Fruit fly (Drosophila melanogaster) whole organism, pupa: ENCODE measurements around the gene Srp68.

Source experiments
- CG10348 ChIP-seq: fragments of 200-800 bp; sonication (Bioruptor generic); IDR thresholded peaks from 2 replicates; pipeline ENCODE4 v1.3.6; 2022; ENCODE audit warnings: missing biosample characterization, missing genetic modification characterization
- CG12605 ChIP-seq: fragments of 200-800 bp; sonication (Bioruptor generic); IDR thresholded peaks from 2 replicates; pipeline ENCODE4 v1.3.6; 2022; ENCODE audit warnings: missing biosample characterization, missing genetic modification characterization
- CG13204 ChIP-seq: fragments of 200-800 bp; sonication (Bioruptor generic); optimal IDR thresholded peaks from 2 replicates; lab custom pipeline; 2018; ENCODE audit warnings: missing biosample characterization, mild to moderate bottlenecking, missing genetic modification characterization, moderate library complexity
- CG14655 ChIP-seq: fragments of 200-800 bp; sonication (Bioruptor generic); optimal IDR thresholded peaks from 3 replicates; lab custom pipeline; 2017; ENCODE audit warnings: mild to moderate bottlenecking, missing biosample characterization, missing genetic modification reagents, missing genetic modification characterization
- CG15710 ChIP-seq: fragments of 200-800 bp; sonication (Bioruptor generic); optimal IDR thresholded peaks from 2 replicates; lab custom pipeline; 2018; ENCODE audit warnings: missing biosample characterization, mild to moderate bottlenecking, missing genetic modification characterization, moderate library complexity
- CG17806 ChIP-seq: fragments of 200-800 bp; sonication (Bioruptor generic); optimal IDR thresholded peaks from 2 replicates; lab custom pipeline; 2018; ENCODE audit warnings: missing biosample characterization, mild to moderate bottlenecking, missing genetic modification characterization, moderate library complexity
- CG32121 ChIP-seq: fragments of 200-800 bp; sonication (Bioruptor generic); IDR thresholded peaks from 2 replicates; pipeline ENCODE4 v1.3.6; 2022; ENCODE audit warnings: missing biosample characterization, missing genetic modification characterization
- CG34367 ChIP-seq: fragments of 200-800 bp; sonication (Bioruptor generic); optimal IDR thresholded peaks from 2 replicates; lab custom pipeline; 2018; ENCODE audit warnings: missing biosample characterization, mild to moderate bottlenecking, missing genetic modification characterization
- CG4496 ChIP-seq: fragments of 200-800 bp; sonication (Bioruptor generic); IDR thresholded peaks from 3 replicates; pipeline ENCODE4 v1.3.6; 2022; ENCODE audit warnings: missing biosample characterization, missing genetic modification characterization
- CG8159 ChIP-seq: fragments of 200-800 bp; sonication (Bioruptor generic); optimal IDR thresholded peaks from 3 replicates; lab custom pipeline; 2018; ENCODE audit warnings: missing biosample characterization, mild to moderate bottlenecking, missing genetic modification characterization, moderate library complexity
- CG8301 ChIP-seq: fragments of 200-800 bp; sonication (Bioruptor generic); optimal IDR thresholded peaks from 2 replicates; lab custom pipeline; 2018; ENCODE audit warnings: missing biosample characterization, mild to moderate bottlenecking, missing genetic modification characterization
- CG9948 ChIP-seq: fragments of 200-800 bp; sonication (Bioruptor generic); optimal IDR thresholded peaks from 2 replicates; lab custom pipeline; 2018; ENCODE audit warnings: missing biosample characterization, mild to moderate bottlenecking, missing genetic modification characterization, moderate library complexity
- D1 ChIP-seq: fragments of 200-800 bp; sonication (Bioruptor generic); optimal IDR thresholded peaks from 2 replicates; lab custom pipeline; 2018; ENCODE audit warnings: missing biosample characterization, mild to moderate bottlenecking, missing genetic modification characterization, moderate library complexity
- EcR ChIP-seq: fragments of 200-800 bp; sonication (Bioruptor generic); optimal IDR thresholded peaks from 3 replicates; lab custom pipeline; 2019; ENCODE audit warnings: missing biosample characterization, missing genetic modification characterization, mild to moderate bottlenecking, moderate library complexity, missing genetic modification reagents
- Ets98B ChIP-seq: fragments of 200-800 bp; sonication (Bioruptor generic); IDR thresholded peaks from 2 replicates; pipeline ENCODE4 v1.3.6; 2022; ENCODE audit warnings: missing biosample characterization, missing genetic modification characterization
- Pif1A ChIP-seq: fragments of 200-800 bp; sonication (Bioruptor generic); optimal IDR thresholded peaks from 3 replicates; lab custom pipeline; 2016; ENCODE audit warnings: missing biosample characterization, missing genetic modification characterization
- Pif1B ChIP-seq: fragments of 200-800 bp; sonication (Bioruptor generic); optimal IDR thresholded peaks from 3 replicates; lab custom pipeline; 2016; ENCODE audit warnings: missing biosample characterization, missing genetic modification characterization
- Snoo ChIP-seq: fragments of 200-800 bp; sonication (Bioruptor generic); optimal IDR thresholded peaks from 3 replicates; lab custom pipeline; 2017; ENCODE audit warnings: missing biosample characterization, mild to moderate bottlenecking, missing genetic modification characterization, inconsistent platforms
- fd96Ca ChIP-seq: fragments of 200-800 bp; sonication (Bioruptor generic); IDR thresholded peaks from 3 replicates; pipeline ENCODE4 v1.3.6; 2022; ENCODE audit warnings: missing biosample characterization, missing genetic modification characterization
- gl ChIP-seq: fragments of 200-800 bp; sonication (Bioruptor generic); optimal IDR thresholded peaks from 2 replicates; lab custom pipeline; 2018; ENCODE audit warnings: missing biosample characterization, mild to moderate bottlenecking, missing genetic modification characterization
- rn ChIP-seq: fragments of 200-800 bp; sonication (Bioruptor generic); IDR thresholded peaks from 2 replicates; pipeline ENCODE4 v1.3.6; 2022; ENCODE audit warnings: missing biosample characterization, missing genetic modification characterization

The Srp68 gene

dm6 chr3L:8985132-8985847 lies 10.4 kb downstream of the Srp68 start:
- TF ChIP-seq Snoo, result no peak
- peak; percentile 27; the same call in 1 of the 3 replicates for TF ChIP-seq CG4496 (GFP tag; lab: Robert Waterston, UW)

DNA sequence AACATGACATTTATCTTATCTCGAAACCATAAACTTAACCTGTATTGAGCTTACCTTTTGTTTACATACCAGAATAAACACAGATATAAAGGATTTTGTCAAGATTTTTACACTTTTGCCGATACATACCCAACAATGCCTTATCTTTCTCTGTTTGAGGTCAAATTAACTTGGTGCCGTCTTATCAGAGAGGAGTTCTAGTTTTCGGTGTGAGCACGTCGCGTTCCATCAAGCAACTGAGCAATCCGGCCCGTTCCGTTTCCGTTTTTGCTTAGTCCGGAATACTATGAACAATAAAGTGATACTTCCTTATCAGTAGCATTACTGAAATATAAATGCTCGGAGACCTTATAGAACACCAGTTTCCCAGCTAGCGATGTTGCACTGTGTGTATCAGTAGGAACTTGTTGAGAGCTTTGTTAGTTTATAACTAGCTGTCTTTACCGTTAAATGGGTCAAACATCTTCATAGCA lies 11.0 kb downstream of the Srp68 start, which contains the start of gene Galk:
Gene Galk, minus strand, starts transcription at position 244 of the 473 bp plus-strand sequence.
- TF ChIP-seq CG10348 (GFP tag; lab: Robert Waterston, UW) (no peak), Pif1A (no peak), Ets98B (peak; percentile 21; the same call in 1 of the 2 replicates), CG9948 (tag; lab: Kevin White, UChicago) (no peak), EcR (peak; percentile 26), CG4496 (GFP tag; lab: Robert Waterston, UW) (0 out of 3 replicates have a peak, but pooled peaks have one; percentile 18), CG8159 (tag; lab: Kevin White, UChicago) (no peak), Pif1B (GFP tag; lab: Kevin White, UChicago) (no peak), CG32121 (GFP tag; lab: Robert Waterston, UW) (peak; percentile 8; the same call in 1 of the 2 replicates), fd96Ca (peak; percentile 52; the same call in 1 of the 3 replicates)

- no peak for TF ChIP-seq Pif1B (GFP tag; lab: Kevin White, UChicago)
- no peak for TF ChIP-seq CG13204
- no peak for TF ChIP-seq CG4496 (GFP tag; lab: Robert Waterston, UW)
- no peak for TF ChIP-seq Snoo
- TF ChIP-seq CG15710 (tag; lab: Kevin White, UChicago), result no peak
- TF ChIP-seq gl (tag; lab: Kevin White, UChicago), result no peak
- no peak for TF ChIP-seq fd96Ca
- TF ChIP-seq CG14655 (GFP tag; lab: Kevin White, UChicago), result no peak
- TF ChIP-seq CG8159 (tag; lab: Kevin White, UChicago), result no peak
- TF ChIP-seq rn, result no peak
- TF ChIP-seq Pif1A, result no peak
- TF ChIP-seq CG10348 (GFP tag; lab: Robert Waterston, UW), result no peak
- TF ChIP-seq CG9948 (tag; lab: Kevin White, UChicago), result no peak
- TF ChIP-seq CG34367 (tag; lab: Kevin White, UChicago), result no peak
- no peak for TF ChIP-seq CG8301
- no peak for TF ChIP-seq D1 (tag; lab: Kevin White, UChicago)
Observed at dm6 chr3L:8986582-8986981, 11.7 kb downstream of the Srp68 start, which contains the start of gene CG5068. CG5068 (plus strand) TSS chr3L:8986710.

DNA sequence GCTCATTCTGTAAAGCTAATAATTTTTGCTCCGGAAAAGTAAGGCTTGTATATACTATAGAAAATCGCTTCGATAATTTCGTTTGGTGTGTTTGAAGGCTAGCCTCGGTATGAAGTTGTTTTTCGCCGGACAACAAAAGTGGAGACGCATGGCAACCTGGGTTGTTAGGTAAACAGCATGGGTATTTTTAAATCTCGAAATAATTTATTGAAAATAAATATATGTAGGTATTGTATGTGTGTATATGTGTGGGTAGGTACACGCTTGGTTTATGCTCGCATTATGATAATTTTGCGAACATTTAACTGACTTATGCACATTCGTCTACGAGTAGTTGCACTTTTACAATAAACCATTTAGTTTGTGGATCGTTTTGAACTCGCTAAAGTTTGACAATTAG lies 15.3 kb downstream of the Srp68 start, which contains the start of gene CG5280:
Gene CG5280, minus strand, starts transcription at position 101 of the 400 bp plus-strand sequence.
- TF ChIP-seq CG15710 (tag; lab: Kevin White, UChicago) (no peak), Pif1A (no peak), gl (tag; lab: Kevin White, UChicago) (no peak), EcR (no peak), CG34367 (tag; lab: Kevin White, UChicago) (no peak), D1 (tag; lab: Kevin White, UChicago) (no peak), fd96Ca (no peak), Snoo (no peak), CG14655 (GFP tag; lab: Kevin White, UChicago) (no peak), rn (no peak), CG9948 (tag; lab: Kevin White, UChicago) (no peak), CG8159 (tag; lab: Kevin White, UChicago) (no peak), Ets98B (no peak), CG17806 (no peak), CG13204 (no peak), CG8301 (no peak), CG10348 (GFP tag; lab: Robert Waterston, UW) (no peak), Pif1B (GFP tag; lab: Kevin White, UChicago) (no peak), CG4496 (GFP tag; lab: Robert Waterston, UW) (no peak), CG12605 (GFP tag; lab: Robert Waterston, UW) (no peak)

DNA sequence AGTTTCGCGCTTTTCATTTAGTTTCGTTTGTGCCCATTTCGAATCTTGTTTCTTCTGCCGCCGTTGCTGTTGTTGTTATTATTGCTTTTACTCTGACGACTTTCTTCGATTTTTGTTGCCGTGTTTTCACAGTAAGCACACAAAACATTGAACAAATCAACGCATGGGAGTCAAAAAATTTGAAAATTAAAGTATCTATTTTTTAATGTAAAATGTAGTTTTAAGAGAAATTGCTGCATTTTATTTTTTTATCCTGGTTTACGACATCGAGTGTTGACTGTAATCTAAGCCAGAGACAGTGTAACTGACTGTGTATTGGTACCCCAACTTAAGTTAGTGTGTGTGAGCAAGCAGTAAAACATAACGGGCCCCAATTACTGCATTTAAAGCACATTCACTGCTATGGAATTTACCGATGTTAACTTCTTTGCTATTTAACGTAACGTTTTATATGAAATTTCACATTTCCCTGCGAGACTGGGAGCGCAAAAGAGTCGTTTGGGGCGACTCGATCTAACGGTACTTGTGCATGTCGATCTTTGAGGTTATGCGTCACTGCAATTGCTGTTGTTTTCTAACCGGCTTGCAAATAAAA lies 21.4 kb downstream of the Srp68 start:
- peak; percentile 58 for TF ChIP-seq CG9948 (tag; lab: Kevin White, UChicago)
- TF ChIP-seq rn, result peak; percentile 79
- TF ChIP-seq EcR, result no peak
- peak; percentile 79 for TF ChIP-seq Snoo
- TF ChIP-seq CG4496 (GFP tag; lab: Robert Waterston, UW), result peak; percentile 94
- peak; percentile 92 for TF ChIP-seq CG12605 (GFP tag; lab: Robert Waterston, UW)
- no peak for TF ChIP-seq Pif1A
- TF ChIP-seq CG32121 (GFP tag; lab: Robert Waterston, UW), result peak; percentile 95
- TF ChIP-seq CG8301, result peak; percentile 92
- TF ChIP-seq Ets98B, result peak; percentile 97
- TF ChIP-seq CG34367 (tag; lab: Kevin White, UChicago), result peak; percentile 31
- peak; percentile 67 for TF ChIP-seq CG10348 (GFP tag; lab: Robert Waterston, UW)
- no peak for TF ChIP-seq CG13204
- TF ChIP-seq CG14655 (GFP tag; lab: Kevin White, UChicago), result no peak
- TF ChIP-seq CG17806, result peak; percentile 74
- peak; percentile 58 for TF ChIP-seq CG15710 (tag; lab: Kevin White, UChicago)
- no peak for TF ChIP-seq Pif1B (GFP tag; lab: Kevin White, UChicago)
- TF ChIP-seq CG8159 (tag; lab: Kevin White, UChicago), result no peak
- TF ChIP-seq fd96Ca, result peak; percentile 79; the same call in 2 of the 3 replicates
- TF ChIP-seq gl (tag; lab: Kevin White, UChicago), result no peak
- TF ChIP-seq D1 (tag; lab: Kevin White, UChicago), result no peak
